Fruit fly (Drosophila melanogaster) whole organism, pupa: ENCODE measurements around the gene CG32109.

Source experiments
- CG10348 ChIP-seq: fragments of 200-800 bp; sonication (Bioruptor generic); IDR thresholded peaks from 2 replicates; pipeline ENCODE4 v1.3.6; 2022; ENCODE audit warnings: missing biosample characterization, missing genetic modification characterization
- CG12605 ChIP-seq: fragments of 200-800 bp; sonication (Bioruptor generic); IDR thresholded peaks from 2 replicates; pipeline ENCODE4 v1.3.6; 2022; ENCODE audit warnings: missing biosample characterization, missing genetic modification characterization
- CG13204 ChIP-seq: fragments of 200-800 bp; sonication (Bioruptor generic); optimal IDR thresholded peaks from 2 replicates; lab custom pipeline; 2018; ENCODE audit warnings: missing biosample characterization, mild to moderate bottlenecking, missing genetic modification characterization, moderate library complexity
- CG14655 ChIP-seq: fragments of 200-800 bp; sonication (Bioruptor generic); optimal IDR thresholded peaks from 3 replicates; lab custom pipeline; 2017; ENCODE audit warnings: mild to moderate bottlenecking, missing biosample characterization, missing genetic modification reagents, missing genetic modification characterization
- CG15710 ChIP-seq: fragments of 200-800 bp; sonication (Bioruptor generic); optimal IDR thresholded peaks from 2 replicates; lab custom pipeline; 2018; ENCODE audit warnings: missing biosample characterization, mild to moderate bottlenecking, missing genetic modification characterization, moderate library complexity
- CG17806 ChIP-seq: fragments of 200-800 bp; sonication (Bioruptor generic); optimal IDR thresholded peaks from 2 replicates; lab custom pipeline; 2018; ENCODE audit warnings: missing biosample characterization, mild to moderate bottlenecking, missing genetic modification characterization, moderate library complexity
- CG32121 ChIP-seq: fragments of 200-800 bp; sonication (Bioruptor generic); IDR thresholded peaks from 2 replicates; pipeline ENCODE4 v1.3.6; 2022; ENCODE audit warnings: missing biosample characterization, missing genetic modification characterization
- CG34367 ChIP-seq: fragments of 200-800 bp; sonication (Bioruptor generic); optimal IDR thresholded peaks from 2 replicates; lab custom pipeline; 2018; ENCODE audit warnings: missing biosample characterization, mild to moderate bottlenecking, missing genetic modification characterization
- CG4496 ChIP-seq: fragments of 200-800 bp; sonication (Bioruptor generic); IDR thresholded peaks from 3 replicates; pipeline ENCODE4 v1.3.6; 2022; ENCODE audit warnings: missing biosample characterization, missing genetic modification characterization
- CG8159 ChIP-seq: fragments of 200-800 bp; sonication (Bioruptor generic); optimal IDR thresholded peaks from 3 replicates; lab custom pipeline; 2018; ENCODE audit warnings: missing biosample characterization, mild to moderate bottlenecking, missing genetic modification characterization, moderate library complexity
- CG8301 ChIP-seq: fragments of 200-800 bp; sonication (Bioruptor generic); optimal IDR thresholded peaks from 2 replicates; lab custom pipeline; 2018; ENCODE audit warnings: missing biosample characterization, mild to moderate bottlenecking, missing genetic modification characterization
- CG9948 ChIP-seq: fragments of 200-800 bp; sonication (Bioruptor generic); optimal IDR thresholded peaks from 2 replicates; lab custom pipeline; 2018; ENCODE audit warnings: missing biosample characterization, mild to moderate bottlenecking, missing genetic modification characterization, moderate library complexity
- D1 ChIP-seq: fragments of 200-800 bp; sonication (Bioruptor generic); optimal IDR thresholded peaks from 2 replicates; lab custom pipeline; 2018; ENCODE audit warnings: missing biosample characterization, mild to moderate bottlenecking, missing genetic modification characterization, moderate library complexity
- EcR ChIP-seq: fragments of 200-800 bp; sonication (Bioruptor generic); optimal IDR thresholded peaks from 3 replicates; lab custom pipeline; 2019; ENCODE audit warnings: missing biosample characterization, missing genetic modification characterization, mild to moderate bottlenecking, moderate library complexity, missing genetic modification reagents
- Ets98B ChIP-seq: fragments of 200-800 bp; sonication (Bioruptor generic); IDR thresholded peaks from 2 replicates; pipeline ENCODE4 v1.3.6; 2022; ENCODE audit warnings: missing biosample characterization, missing genetic modification characterization
- Pif1A ChIP-seq: fragments of 200-800 bp; sonication (Bioruptor generic); optimal IDR thresholded peaks from 3 replicates; lab custom pipeline; 2016; ENCODE audit warnings: missing biosample characterization, missing genetic modification characterization
- Pif1B ChIP-seq: fragments of 200-800 bp; sonication (Bioruptor generic); optimal IDR thresholded peaks from 3 replicates; lab custom pipeline; 2016; ENCODE audit warnings: missing biosample characterization, missing genetic modification characterization
- Snoo ChIP-seq: fragments of 200-800 bp; sonication (Bioruptor generic); optimal IDR thresholded peaks from 3 replicates; lab custom pipeline; 2017; ENCODE audit warnings: missing biosample characterization, mild to moderate bottlenecking, missing genetic modification characterization, inconsistent platforms
- fd96Ca ChIP-seq: fragments of 200-800 bp; sonication (Bioruptor generic); IDR thresholded peaks from 3 replicates; pipeline ENCODE4 v1.3.6; 2022; ENCODE audit warnings: missing biosample characterization, missing genetic modification characterization
- gl ChIP-seq: fragments of 200-800 bp; sonication (Bioruptor generic); optimal IDR thresholded peaks from 2 replicates; lab custom pipeline; 2018; ENCODE audit warnings: missing biosample characterization, mild to moderate bottlenecking, missing genetic modification characterization
- rn ChIP-seq: fragments of 200-800 bp; sonication (Bioruptor generic); IDR thresholded peaks from 2 replicates; pipeline ENCODE4 v1.3.6; 2022; ENCODE audit warnings: missing biosample characterization, missing genetic modification characterization

Gene CG32109

dm6 chr3L:12745121-12745770 is at the start of gene CG32109:
CG32109 (plus strand) TSS chr3L:12745344.
- TF ChIP-seq CG17806 (tag; lab: Kevin White, UChicago) (no peak), CG9948 (tag; lab: Kevin White, UChicago) (no peak), D1 (tag; lab: Kevin White, UChicago) (peak; percentile 25), Snoo (peak; percentile 0), gl (tag; lab: Kevin White, UChicago) (no peak)

- no peak for TF ChIP-seq CG14655 (GFP tag; lab: Kevin White, UChicago)
Observed at dm6 chr3L:12695695-12696094, 49.4 kb upstream of the CG32109 start.

dm6 chr3L:12696503-12696902 is 48.6 kb upstream of the CG32109 start:
- no peak for TF ChIP-seq CG9948 (tag; lab: Kevin White, UChicago)

- TF ChIP-seq CG10348 (GFP tag; lab: Robert Waterston, UW), result no peak
- no peak for TF ChIP-seq CG13204
- TF ChIP-seq CG4496 (GFP tag; lab: Robert Waterston, UW), result no peak
- TF ChIP-seq CG8301 (tag; lab: Kevin White, UChicago), result no peak
- TF ChIP-seq CG12605 (GFP tag; lab: Robert Waterston, UW), result no peak
- TF ChIP-seq CG17806 (tag; lab: Kevin White, UChicago), result no peak
- TF ChIP-seq CG34367 (tag; lab: Kevin White, UChicago), result no peak
- no peak for TF ChIP-seq Snoo
- no peak for TF ChIP-seq Pif1A
Observed at dm6 chr3L:12697531-12697930, 47.6 kb upstream of the CG32109 start.

dm6 chr3L:12698236-12698635 is 46.9 kb upstream of the CG32109 start:
- TF ChIP-seq Snoo (no peak), CG10348 (GFP tag; lab: Robert Waterston, UW) (no peak), CG34367 (tag; lab: Kevin White, UChicago) (no peak), CG32121 (GFP tag; lab: Robert Waterston, UW) (no peak), CG17806 (tag; lab: Kevin White, UChicago) (no peak), gl (tag; lab: Kevin White, UChicago) (no peak), CG9948 (tag; lab: Kevin White, UChicago) (no peak), fd96Ca (GFP tag; lab: Robert Waterston, UW) (no peak), CG15710 (tag; lab: Kevin White, UChicago) (no peak), Pif1A (no peak), CG14655 (GFP tag; lab: Kevin White, UChicago) (no peak), CG8159 (no peak), EcR (GFP tag; lab: Kevin White, UChicago) (no peak), D1 (tag; lab: Kevin White, UChicago) (no peak)

- no peak for TF ChIP-seq Snoo
- TF ChIP-seq CG12605 (GFP tag; lab: Robert Waterston, UW), result no peak
- TF ChIP-seq CG17806 (tag; lab: Kevin White, UChicago), result no peak
- TF ChIP-seq Pif1B, result no peak
- TF ChIP-seq CG34367 (tag; lab: Kevin White, UChicago), result no peak
- TF ChIP-seq rn (GFP tag; lab: Robert Waterston, UW), result no peak
- TF ChIP-seq Ets98B (GFP tag; lab: Robert Waterston, UW), result no peak
- no peak for TF ChIP-seq CG10348 (GFP tag; lab: Robert Waterston, UW)
- TF ChIP-seq CG15710 (tag; lab: Kevin White, UChicago), result no peak
Observed at dm6 chr3L:12700509-12700995, 44.6 kb upstream of the CG32109 start.

dm6 chr3L:12701335-12701734 is 43.8 kb upstream of the CG32109 start:
- TF ChIP-seq D1 (tag; lab: Kevin White, UChicago) (no peak), CG9948 (tag; lab: Kevin White, UChicago) (peak; percentile 42), CG4496 (GFP tag; lab: Robert Waterston, UW) (no peak), gl (tag; lab: Kevin White, UChicago) (no peak), CG17806 (tag; lab: Kevin White, UChicago) (peak; percentile 54), CG15710 (tag; lab: Kevin White, UChicago) (peak; percentile 48), CG14655 (GFP tag; lab: Kevin White, UChicago) (peak; percentile 13), CG34367 (tag; lab: Kevin White, UChicago) (peak; percentile 33), CG8159 (peak; percentile 34)
- TF ChIP-seq, all 21 proteins: peak for 6
